Worm (Caenorhabditis elegans) whole organism, young adult: Measurements from ENCODE around the gene mrp-2.
A peak's percentile ranks its signal among the peaks of the same experiment; 100 is the strongest.

Experiments
- B0336.3 ChIP-seq: fragments of 200-800 bp; sonication (Bioruptor generic); IDR thresholded peaks from 2 replicates; pipeline ENCODE4 v1.3.6; 2022; ENCODE audit warnings: missing genetic modification characterization, missing compliant biosample characterization
- F33H1.4 ChIP-seq: fragments of 200-800 bp; sonication (Bioruptor generic); IDR thresholded peaks from 2 replicates; pipeline ENCODE4 v1.3.6; 2022; ENCODE audit warnings: missing genetic modification reagents, missing genetic modification characterization, missing compliant biosample characterization
- F49E8.2 ChIP-seq: sonication (generic microtip); optimal IDR thresholded peaks from 3 replicates; lab custom pipeline; 2017; ENCODE audit warnings: missing genetic modification characterization, mild to moderate bottlenecking, missing compliant biosample characterization, antibody characterized with exemption, moderate library complexity; ENCODE audit not compliant: insufficient read depth
- F57C9.4 ChIP-seq: sonication (generic microtip); optimal IDR thresholded peaks from 2 replicates; lab custom pipeline; 2017; ENCODE audit warnings: mild to moderate bottlenecking, missing genetic modification characterization, missing compliant biosample characterization
- K11D2.4 ChIP-seq: fragments of 200-800 bp; sonication (Bioruptor generic); IDR thresholded peaks from 2 replicates; pipeline ENCODE4 v1.3.6; 2022; ENCODE audit warnings: missing genetic modification reagents, missing genetic modification characterization, missing compliant biosample characterization
- K12H6.12 ChIP-seq: fragments of 200-800 bp; sonication (Bioruptor generic); optimal IDR thresholded peaks from 2 replicates; lab custom pipeline; 2018; ENCODE audit warnings: mild to moderate bottlenecking, missing genetic modification characterization, missing compliant biosample characterization
- T26A5.8 ChIP-seq: sonication (generic microtip); optimal IDR thresholded peaks from 2 replicates; lab custom pipeline; 2016; ENCODE audit warnings: missing genetic modification characterization, missing compliant biosample characterization
- Y79H2A.3 ChIP-seq: fragments of 200-800 bp; sonication (Bioruptor generic); conservative IDR thresholded peaks from 2 replicates; pipeline ENCODE4 v1.3.6; 2022; ENCODE audit warnings: missing genetic modification reagents, missing genetic modification characterization, missing compliant biosample characterization
- ZK185.1 ChIP-seq: sonication (generic microtip); optimal IDR thresholded peaks from 2 replicates; lab custom pipeline; 2016; ENCODE audit warnings: mild to moderate bottlenecking, missing genetic modification characterization, missing compliant biosample characterization; ENCODE audit not compliant: poor library complexity, severe bottlenecking
- ama-1 ChIP-seq, 3 experiments: fragments of 150-350 bp in 1 of 3; sonication (generic microtip) in 2 of 3; optimal IDR thresholded peaks; 2 replicates each; lab custom pipeline; 2014 to 2018; ENCODE audit warnings: missing biosample characterization in 2 of 3, missing genetic modification characterization in 2 of 3, missing genetic modification reagents in 2 of 3
- atf-7 ChIP-seq: sonication (generic microtip); optimal IDR thresholded peaks from 2 replicates; lab custom pipeline; 2017; ENCODE audit warnings: mild to moderate bottlenecking, missing genetic modification characterization, missing compliant biosample characterization
- attf-5 ChIP-seq: fragments of 200-800 bp; sonication (Bioruptor generic); optimal IDR thresholded peaks from 2 replicates; lab custom pipeline; 2018; ENCODE audit warnings: mild to moderate bottlenecking, missing genetic modification characterization, missing compliant biosample characterization
- cebp-1 ChIP-seq, 2 experiments: fragments of 200-800 bp in 1 of 2; sonication (Bioruptor generic) in 1 of 2; sonication (generic microtip) in 1 of 2; IDR thresholded peaks in 1 of 2; optimal IDR thresholded peaks in 1 of 2; 2 replicates each; pipeline versions ENCODE4 v1.3.6 to Lab custom; 2017 to 2022; ENCODE audit warnings: missing compliant biosample characterization in 2 of 2, missing genetic modification characterization in 2 of 2, mild to moderate bottlenecking in 1 of 2, missing genetic modification reagents in 1 of 2, moderate library complexity in 1 of 2
- cebp-2 ChIP-seq: fragments of 200-800 bp; sonication (Bioruptor generic); IDR thresholded peaks from 2 replicates; pipeline ENCODE4 v1.3.6; 2022; ENCODE audit warnings: missing genetic modification characterization, missing compliant biosample characterization
- ceh-27 ChIP-seq: fragments of 200-800 bp; sonication (Bioruptor generic); optimal IDR thresholded peaks from 2 replicates; lab custom pipeline; 2018; ENCODE audit warnings: mild to moderate bottlenecking, missing genetic modification characterization, moderate library complexity, missing compliant biosample characterization
- ceh-40 ChIP-seq: fragments of 200-800 bp; sonication (Bioruptor generic); IDR thresholded peaks from 2 replicates; pipeline ENCODE4 v1.3.6; 2022; ENCODE audit warnings: missing genetic modification characterization, missing compliant biosample characterization
- die-1 ChIP-seq: sonication (generic microtip); optimal IDR thresholded peaks from 2 replicates; lab custom pipeline; 2016; ENCODE audit warnings: missing genotype, mild to moderate bottlenecking, missing genetic modification characterization, missing compliant biosample characterization
- dox-1 ChIP-seq: fragments of 200-800 bp; sonication (Bioruptor generic); IDR thresholded peaks from 2 replicates; pipeline ENCODE4 v1.3.6; 2022; ENCODE audit warnings: missing genetic modification reagents, missing genetic modification characterization, missing compliant biosample characterization
- dpff-1 ChIP-seq: sonication (generic microtip); optimal IDR thresholded peaks from 2 replicates; lab custom pipeline; 2017; ENCODE audit warnings: mild to moderate bottlenecking, missing genetic modification characterization, missing compliant biosample characterization
- gei-17 ChIP-seq: fragments of 200-800 bp; sonication (Bioruptor generic); optimal IDR thresholded peaks from 2 replicates; lab custom pipeline; 2018; ENCODE audit warnings: mild to moderate bottlenecking, missing genetic modification characterization, missing compliant biosample characterization
- him-1 ChIP-seq: sonication (generic microtip); optimal IDR thresholded peaks from 2 replicates; lab custom pipeline; 2016; ENCODE audit warnings: missing genotype, missing genetic modification reagents, missing genetic modification characterization, missing compliant biosample characterization
- hmg-1.2 ChIP-seq: fragments of 200-800 bp; sonication (Bioruptor generic); IDR thresholded peaks from 2 replicates; pipeline ENCODE4 v1.3.6; 2022; ENCODE audit warnings: missing genetic modification reagents, missing genetic modification characterization, missing compliant biosample characterization
- hmg-20 ChIP-seq: fragments of 200-800 bp; sonication (Bioruptor generic); IDR thresholded peaks from 2 replicates; pipeline ENCODE4 v1.3.6; 2022; ENCODE audit warnings: missing genetic modification reagents, missing genetic modification characterization, missing compliant biosample characterization
- hrde-1 ChIP-seq: sonication (generic microtip); optimal IDR thresholded peaks from 2 replicates; lab custom pipeline; 2016; ENCODE audit warnings: missing genetic modification characterization, mild to moderate bottlenecking, missing compliant biosample characterization, moderate library complexity, missing genotype, missing genetic modification reagents, borderline replicate concordance
- let-526 ChIP-seq: fragments of 200-800 bp; sonication (Bioruptor generic); IDR thresholded peaks from 2 replicates; pipeline ENCODE4 v1.3.6; 2022; ENCODE audit warnings: missing genetic modification reagents, missing genetic modification characterization, missing compliant biosample characterization
- let-607 ChIP-seq, 2 experiments: fragments of 200-800 bp in 1 of 2; sonication (Bioruptor generic) in 1 of 2; sonication (generic microtip) in 1 of 2; optimal IDR thresholded peaks; 2 replicates each; lab custom pipeline; 2016 to 2018; ENCODE audit warnings: mild to moderate bottlenecking in 2 of 2, missing compliant biosample characterization in 2 of 2, missing genetic modification characterization in 2 of 2, moderate library complexity in 2 of 2, missing genotype in 1 of 2
- lin-54 ChIP-seq: fragments of 200-800 bp; sonication (Bioruptor generic); optimal IDR thresholded peaks from 2 replicates; lab custom pipeline; 2018; ENCODE audit warnings: mild to moderate bottlenecking, missing genetic modification characterization, missing compliant biosample characterization
- lsl-1 ChIP-seq: fragments of 200-800 bp; sonication (Bioruptor generic); optimal IDR thresholded peaks from 2 replicates; lab custom pipeline; 2018; ENCODE audit warnings: mild to moderate bottlenecking, missing genetic modification characterization, moderate library complexity, missing compliant biosample characterization
- madf-10 ChIP-seq: sonication (generic microtip); optimal IDR thresholded peaks from 2 replicates; lab custom pipeline; 2016; ENCODE audit warnings: mild to moderate bottlenecking, missing genetic modification characterization, missing compliant biosample characterization
- madf-3 ChIP-seq: fragments of 200-800 bp; sonication (Bioruptor generic); IDR thresholded peaks from 2 replicates; pipeline ENCODE4 v1.3.6; 2022; ENCODE audit warnings: missing genetic modification reagents, missing genetic modification characterization, missing compliant biosample characterization
- madf-8 ChIP-seq: fragments of 200-800 bp; sonication (Bioruptor generic); conservative IDR thresholded peaks from 2 replicates; pipeline ENCODE4 v1.3.6; 2022; ENCODE audit warnings: missing genetic modification reagents, missing genetic modification characterization, missing compliant biosample characterization
- mel-28 ChIP-seq: sonication (generic microtip); optimal IDR thresholded peaks from 2 replicates; lab custom pipeline; 2016; ENCODE audit warnings: borderline replicate concordance, mild to moderate bottlenecking, missing genetic modification characterization, missing compliant biosample characterization
- nfyb-1 ChIP-seq: fragments of 200-800 bp; sonication (Bioruptor generic); IDR thresholded peaks from 2 replicates; pipeline ENCODE4 v1.3.6; 2022; ENCODE audit warnings: missing genetic modification reagents, missing genetic modification characterization, missing compliant biosample characterization
- nhr-120 ChIP-seq: fragments of 200-800 bp; sonication (Bioruptor generic); IDR thresholded peaks from 2 replicates; pipeline ENCODE4 v1.3.6; 2022; ENCODE audit warnings: missing genetic modification characterization, missing compliant biosample characterization
- repo-1 ChIP-seq: sonication (generic microtip); optimal IDR thresholded peaks from 2 replicates; lab custom pipeline; 2017; ENCODE audit warnings: mild to moderate bottlenecking, missing genetic modification characterization, missing compliant biosample characterization
- sea-2 ChIP-seq: fragments of 200-800 bp; sonication (Bioruptor generic); IDR thresholded peaks from 2 replicates; pipeline ENCODE4 v1.3.6; 2022; ENCODE audit warnings: missing genetic modification characterization, missing compliant biosample characterization
- snpc-1.3 ChIP-seq: sonication (generic microtip); optimal IDR thresholded peaks from 2 replicates; lab custom pipeline; 2017; ENCODE audit warnings: missing genetic modification characterization, mild to moderate bottlenecking, missing compliant biosample characterization, antibody characterized with exemption, moderate library complexity, missing genotype, missing genetic modification reagents; ENCODE audit not compliant: insufficient read depth
- snpc-3.4 ChIP-seq: sonication (generic microtip); optimal IDR thresholded peaks from 2 replicates; lab custom pipeline; 2017; ENCODE audit warnings: missing genetic modification characterization, mild to moderate bottlenecking, missing compliant biosample characterization, antibody characterized with exemption, moderate library complexity, missing genotype, missing genetic modification reagents
- snpc-4 ChIP-seq, 5 experiments: fragments of 150-350 bp in 1 of 5; sonication (generic microtip) in 4 of 5; optimal IDR thresholded peaks; 2 replicates each; lab custom pipeline; 2014 to 2018; ENCODE audit warnings: missing genetic modification characterization in 5 of 5, missing biosample characterization in 3 of 5, antibody characterized with exemption in 2 of 5, mild to moderate bottlenecking in 2 of 5, missing compliant biosample characterization in 2 of 5, missing genotype in 2 of 5, moderate library complexity in 2 of 5, missing genetic modification reagents in 1 of 5
- somi-1 ChIP-seq: fragments of 200-800 bp; sonication (Bioruptor generic); optimal IDR thresholded peaks from 2 replicates; lab custom pipeline; 2018; ENCODE audit warnings: mild to moderate bottlenecking, missing genetic modification characterization, missing compliant biosample characterization
- tbp1 ChIP-seq: fragments of 200-800 bp; sonication (Bioruptor generic); optimal IDR thresholded peaks from 2 replicates; lab custom pipeline; 2018; ENCODE audit warnings: mild to moderate bottlenecking, missing genetic modification characterization, missing compliant biosample characterization
- unc-62 ChIP-seq: fragments of 150-350 bp; optimal IDR thresholded peaks from 2 replicates; lab custom pipeline; 2014; ENCODE audit warnings: missing biosample characterization, missing genetic modification reagents, missing genetic modification characterization
- zfh-2 ChIP-seq: fragments of 200-800 bp; sonication (Bioruptor generic); conservative IDR thresholded peaks from 2 replicates; pipeline ENCODE4 v1.3.6; 2022; ENCODE audit warnings: missing genetic modification reagents, missing genetic modification characterization, missing compliant biosample characterization
- ztf-26 ChIP-seq: sonication (generic microtip); optimal IDR thresholded peaks from 2 replicates; lab custom pipeline; 2017; ENCODE audit warnings: missing genetic modification characterization, missing compliant biosample characterization
- ztf-3 ChIP-seq: fragments of 200-800 bp; sonication (Bioruptor generic); optimal IDR thresholded peaks from 2 replicates; lab custom pipeline; 2018; ENCODE audit warnings: mild to moderate bottlenecking, missing genetic modification characterization, missing compliant biosample characterization

The mrp-2 gene

ce11 chrX:535728-536127 lies 36.8 kb downstream of the mrp-2 start, which contains the start of gene F28C10.3:
Gene F28C10.3, minus strand, starts transcription at chrX:535828.
- peak; percentile 67; the same call in 1 of the 2 replicates for TF ChIP-seq hmg-1.2 (GFP tag; lab: Robert Waterston, UW)
- TF ChIP-seq dox-1 (GFP tag; lab: Robert Waterston, UW), result no peak
- TF ChIP-seq ZK185.1 (tag; lab: Kevin White, UChicago), result peak; percentile 38
- no peak for TF ChIP-seq dpff-1 (tag; lab: Kevin White, UChicago)
- TF ChIP-seq snpc-4 (GFP tag; optimal IDR thresholded peaks at IDR 0.05; lab: Kevin White, UChicago), result no peak
- peak in 1 of 4 experiments; percentile 6 for TF ChIP-seq snpc-4 (tag; optimal IDR thresholded peaks at IDR 0.05; lab: Kevin White, UChicago)
- TF ChIP-seq unc-62, result peak; percentile 5
- no peak for TF ChIP-seq hrde-1 (tag; lab: Kevin White, UChicago)
- peak; percentile 56 for TF ChIP-seq K12H6.12 (tag; lab: Kevin White, UChicago)
- no peak for TF ChIP-seq madf-3 (GFP tag; lab: Robert Waterston, UW)
- no peak for TF ChIP-seq Y79H2A.3
- TF ChIP-seq atf-7 (tag; lab: Kevin White, UChicago), result peak; percentile 60
- no peak for TF ChIP-seq ceh-40 (GFP tag; lab: Robert Waterston, UW)
- no peak for TF ChIP-seq ztf-3
- no peak for TF ChIP-seq lin-54 (GFP tag; lab: Kevin White, UChicago)
- TF ChIP-seq cebp-1 (GFP tag; IDR thresholded peaks at IDR 0.05; lab: Robert Waterston, UW), result no peak
- peak; percentile 67 for TF ChIP-seq cebp-1 (tag; optimal IDR thresholded peaks at IDR 0.05; lab: Kevin White, UChicago)
- TF ChIP-seq zfh-2, result peak; percentile 49; the same call in 1 of the 2 replicates
- TF ChIP-seq gei-17 (GFP tag; lab: Kevin White, UChicago), result peak; percentile 43
- TF ChIP-seq cebp-2, result no peak
- TF ChIP-seq B0336.3 (GFP tag; lab: Robert Waterston, UW), result no peak
- no peak for TF ChIP-seq madf-8 (GFP tag; lab: Robert Waterston, UW)
- peak; percentile 28 for TF ChIP-seq attf-5
- peak; percentile 18 for TF ChIP-seq madf-10 (tag; lab: Kevin White, UChicago)
- peak; percentile 59 for TF ChIP-seq ceh-27 (GFP tag; lab: Kevin White, UChicago)
- TF ChIP-seq tbp1 (GFP tag; lab: Kevin White, UChicago), result peak; percentile 8
- TF ChIP-seq die-1, result peak; percentile 42
- peak in 1 of 2 experiments; percentile 22 for TF ChIP-seq let-607 (tag; optimal IDR thresholded peaks at IDR 0.05; lab: Kevin White, UChicago)
- TF ChIP-seq ztf-26, result peak; percentile 24
- TF ChIP-seq F57C9.4, result no peak
- TF ChIP-seq F49E8.2 (tag; lab: Kevin White, UChicago), result no peak
- no peak for TF ChIP-seq snpc-1.3 (tag; lab: Kevin White, UChicago)
- no peak for TF ChIP-seq repo-1 (tag; lab: Kevin White, UChicago)
- peak; percentile 18 for TF ChIP-seq somi-1
- no peak for TF ChIP-seq sea-2 (GFP tag; lab: Robert Waterston, UW)
- no peak for TF ChIP-seq hmg-20 (GFP tag; lab: Robert Waterston, UW)

ce11 chrX:530909-531308 lies 41.6 kb downstream of the mrp-2 start, which contains the start of gene B0310.6:
Gene B0310.6, minus strand, starts transcription at chrX:531009.
- TF ChIP-seq him-1 (tag; lab: Kevin White, UChicago) (no peak), lin-54 (GFP tag; lab: Kevin White, UChicago) (no peak), madf-10 (tag; lab: Kevin White, UChicago) (no peak), ama-1 (optimal IDR thresholded peaks at IDR 0.05; lab: Kevin White, UChicago) (no peak), ama-1 (GFP tag; optimal IDR thresholded peaks at IDR 0.05; lab: Kevin White, UChicago) (no peak), F33H1.4 (GFP tag; lab: Robert Waterston, UW) (no peak), somi-1 (no peak), nhr-120 (GFP tag; lab: Robert Waterston, UW) (no peak), K11D2.4 (no peak), snpc-3.4 (tag; lab: Kevin White, UChicago) (no peak), mel-28 (tag; lab: Kevin White, UChicago) (no peak), T26A5.8 (tag; lab: Kevin White, UChicago) (no peak), lsl-1 (GFP tag; lab: Kevin White, UChicago) (no peak), sea-2 (GFP tag; lab: Robert Waterston, UW) (no peak), let-526 (GFP tag; lab: Robert Waterston, UW) (no peak), nfyb-1 (no peak), cebp-2 (no peak)
